Fruit fly (Drosophila melanogaster) whole organism, embryonic: ENCODE data around the gene SelG.

Experiments
- Asciz ChIP-seq: fragments of 200-800 bp; sonication (Bioruptor generic); optimal IDR thresholded peaks from 2 replicates; lab custom pipeline; 2017; ENCODE audit warnings: missing biosample characterization, mild to moderate bottlenecking, missing genetic modification characterization, missing genetic modification reagents
- Awh ChIP-seq: fragments of 200-800 bp; sonication (Bioruptor generic); IDR thresholded peaks from 2 replicates; pipeline ENCODE4, ENCODE4 v1.3.6; 2022; ENCODE audit warnings: missing biosample characterization, missing genetic modification characterization
- BtbVII ChIP-seq: fragments of 200-800 bp; sonication (Bioruptor generic); optimal IDR thresholded peaks from 3 replicates; lab custom pipeline; 2017; ENCODE audit warnings: missing biosample characterization, mild to moderate bottlenecking, missing genetic modification characterization
- CG10209 ChIP-seq: fragments of 200-800 bp; sonication (Bioruptor generic); optimal IDR thresholded peaks from 3 replicates; lab custom pipeline; 2017; ENCODE audit warnings: missing biosample characterization, mild to moderate bottlenecking, missing genetic modification characterization, missing genetic modification reagents
- CG11093 ChIP-seq: fragments of 200-800 bp; sonication (Bioruptor generic); IDR thresholded peaks from 3 replicates; pipeline ENCODE4 v1.3.6; 2022; ENCODE audit warnings: missing biosample characterization, missing genetic modification characterization
- CG12071 ChIP-seq: fragments of 200-800 bp; sonication (Bioruptor generic); optimal IDR thresholded peaks from 3 replicates; lab custom pipeline; 2018; ENCODE audit warnings: missing biosample characterization, mild to moderate bottlenecking, missing genetic modification characterization
- CG12659 ChIP-seq: fragments of 200-800 bp; sonication (Bioruptor generic); optimal IDR thresholded peaks from 3 replicates; lab custom pipeline; 2017; ENCODE audit warnings: mild to moderate bottlenecking, missing biosample characterization, missing genetic modification reagents, missing genetic modification characterization
- CG12942 ChIP-seq: fragments of 200-800 bp; sonication (Bioruptor generic); optimal IDR thresholded peaks from 3 replicates; lab custom pipeline; 2016; ENCODE audit warnings: missing biosample characterization, missing genetic modification characterization
- CG13894 ChIP-seq: fragments of 200-800 bp; sonication (Bioruptor generic); optimal IDR thresholded peaks from 3 replicates; lab custom pipeline; 2018; ENCODE audit warnings: missing biosample characterization, mild to moderate bottlenecking, missing genetic modification characterization, moderate library complexity
- CG1529 ChIP-seq: fragments of 200-800 bp; sonication (Bioruptor generic); optimal IDR thresholded peaks from 3 replicates; lab custom pipeline; 2018; ENCODE audit warnings: missing biosample characterization, missing genetic modification characterization
- CG16815 ChIP-seq: fragments of 200-800 bp; sonication (Bioruptor generic); optimal IDR thresholded peaks from 3 replicates; lab custom pipeline; 2017; ENCODE audit warnings: missing biosample characterization, mild to moderate bottlenecking, missing genetic modification characterization
- CG17802 ChIP-seq: fragments of 200-800 bp; sonication (Bioruptor generic); optimal IDR thresholded peaks from 2 replicates; lab custom pipeline; 2018; ENCODE audit warnings: missing biosample characterization, mild to moderate bottlenecking, missing genetic modification characterization, moderate library complexity
- CG17829 ChIP-seq: fragments of 200-800 bp; optimal IDR thresholded peaks from 2 replicates; lab custom pipeline; 2019; ENCODE audit warnings: missing biosample characterization, mild to moderate bottlenecking, missing genetic modification characterization, moderate library complexity
- CG18011 ChIP-seq: fragments of 200-800 bp; sonication (Bioruptor generic); optimal IDR thresholded peaks from 2 replicates; lab custom pipeline; 2017; ENCODE audit warnings: missing biosample characterization, missing genetic modification characterization, mild to moderate bottlenecking, moderate library complexity, missing genotype
- CG18476 ChIP-seq: fragments of 200-800 bp; sonication (Bioruptor generic); optimal IDR thresholded peaks from 2 replicates; lab custom pipeline; 2016; ENCODE audit warnings: missing biosample characterization, mild to moderate bottlenecking, missing genetic modification characterization
- CG18764 ChIP-seq: fragments of 200-800 bp; sonication (Bioruptor generic); optimal IDR thresholded peaks from 3 replicates; lab custom pipeline; 2016; ENCODE audit warnings: missing biosample characterization, missing genetic modification characterization
- CG2129 ChIP-seq: fragments of 200-800 bp; sonication (Bioruptor generic); IDR thresholded peaks from 2 replicates; pipeline ENCODE4 v1.3.6; 2022; ENCODE audit warnings: missing biosample characterization, missing genetic modification characterization; ENCODE audit not compliant: partially characterized antibody
- CG2199 ChIP-seq: fragments of 200-800 bp; sonication (Bioruptor generic); IDR thresholded peaks from 3 replicates; pipeline ENCODE4 v1.3.6; 2022; ENCODE audit warnings: missing biosample characterization, missing genetic modification characterization
- CG3407 ChIP-seq: fragments of 200-800 bp; sonication (Bioruptor generic); optimal IDR thresholded peaks from 2 replicates; lab custom pipeline; 2018; ENCODE audit warnings: missing biosample characterization, mild to moderate bottlenecking, missing genetic modification characterization
- CG4360 ChIP-seq: fragments of 200-800 bp; sonication (Bioruptor generic); IDR thresholded peaks from 2 replicates; pipeline ENCODE4 v1.3.6; 2022; ENCODE audit warnings: missing biosample characterization, missing genetic modification characterization
- CG4820 ChIP-seq: fragments of 200-800 bp; sonication (Bioruptor generic); optimal IDR thresholded peaks from 3 replicates; lab custom pipeline; 2016; ENCODE audit warnings: missing biosample characterization, missing genetic modification characterization
- CG6254 ChIP-seq: fragments of 200-800 bp; sonication (Bioruptor generic); optimal IDR thresholded peaks from 3 replicates; lab custom pipeline; 2017; ENCODE audit warnings: mild to moderate bottlenecking, missing biosample characterization, missing genetic modification reagents, missing genetic modification characterization
- CG7271 ChIP-seq: fragments of 200-800 bp; sonication (Bioruptor generic); optimal IDR thresholded peaks from 2 replicates; lab custom pipeline; 2018; ENCODE audit warnings: missing biosample characterization, mild to moderate bottlenecking, missing genetic modification characterization, moderate library complexity
- CG8388 ChIP-seq: fragments of 200-800 bp; sonication (Bioruptor generic); optimal IDR thresholded peaks from 2 replicates; lab custom pipeline; 2019; ENCODE audit warnings: missing biosample characterization, mild to moderate bottlenecking, missing genetic modification characterization, moderate library complexity
- CrebB ChIP-seq: fragments of 200-800 bp; sonication (Bioruptor generic); optimal IDR thresholded peaks from 3 replicates; lab custom pipeline; 2018; ENCODE audit warnings: missing biosample characterization, mild to moderate bottlenecking, missing genetic modification characterization
- Doc2 ChIP-seq: fragments of 200-800 bp; sonication (Bioruptor generic); IDR thresholded peaks from 2 replicates; pipeline ENCODE4 v1.3.6; 2022; ENCODE audit warnings: missing biosample characterization, missing genetic modification characterization
- Eip74EF ChIP-seq, 2 experiments: fragments of 200-800 bp in 1 of 2; fragments of >200 bp in 1 of 2; sonication (Bioruptor generic) in 1 of 2; optimal IDR thresholded peaks; 2 replicates each; lab custom pipeline; 2017 to 2019; ENCODE audit warnings: missing biosample characterization in 2 of 2, missing genetic modification characterization in 2 of 2, mild to moderate bottlenecking in 1 of 2, moderate library complexity in 1 of 2
- HLH54F ChIP-seq: fragments of 200-800 bp; sonication (Bioruptor generic); optimal IDR thresholded peaks from 3 replicates; lab custom pipeline; 2016; ENCODE audit warnings: missing biosample characterization, missing genetic modification characterization
- MBD-R2 ChIP-seq: fragments of 200-800 bp; sonication (Bioruptor generic); IDR thresholded peaks from 2 replicates; pipeline ENCODE4 v1.3.6; 2022; ENCODE audit warnings: missing biosample characterization, missing genetic modification characterization
- MESR4 ChIP-seq: fragments of 200-800 bp; sonication (Bioruptor generic); optimal IDR thresholded peaks from 2 replicates; lab custom pipeline; 2018; ENCODE audit warnings: missing biosample characterization, mild to moderate bottlenecking, missing genetic modification characterization, moderate library complexity
- Max ChIP-seq: fragments of 200-800 bp; sonication (Bioruptor generic); optimal IDR thresholded peaks from 2 replicates; lab custom pipeline; 2016; ENCODE audit warnings: missing biosample characterization, mild to moderate bottlenecking, missing genetic modification characterization
- Oli ChIP-seq: fragments of 200-800 bp; sonication (Bioruptor generic); optimal IDR thresholded peaks from 2 replicates; lab custom pipeline; 2018; ENCODE audit warnings: missing biosample characterization, mild to moderate bottlenecking, missing genetic modification characterization, moderate library complexity
- Scr ChIP-seq: fragments of 200-800 bp; sonication (Bioruptor generic); IDR thresholded peaks from 2 replicates; pipeline ENCODE4 v1.3.6; 2022; ENCODE audit warnings: missing biosample characterization, missing genetic modification characterization; ENCODE audit not compliant: partially characterized antibody
- Ssrp ChIP-seq: fragments of 200-800 bp; sonication (Bioruptor generic); optimal IDR thresholded peaks from 2 replicates; lab custom pipeline; 2018; ENCODE audit warnings: missing biosample characterization, mild to moderate bottlenecking, missing genetic modification characterization, moderate library complexity
- ara ChIP-seq: fragments of 200-800 bp; sonication (Bioruptor generic); IDR thresholded peaks from 2 replicates; pipeline ENCODE4 v1.3.6; 2022; ENCODE audit warnings: missing biosample characterization, missing genetic modification characterization
- az2 ChIP-seq: fragments of 200-800 bp; sonication (Bioruptor generic); optimal IDR thresholded peaks from 3 replicates; lab custom pipeline; 2016; ENCODE audit warnings: missing biosample characterization, missing genetic modification characterization
- bbx ChIP-seq: fragments of 200-800 bp; sonication (Bioruptor generic); IDR thresholded peaks from 2 replicates; pipeline ENCODE4 v1.3.6; 2022; ENCODE audit warnings: missing biosample characterization, missing genetic modification characterization; ENCODE audit not compliant: partially characterized antibody
- chinmo ChIP-seq: fragments of 200-800 bp; sonication (Bioruptor generic); IDR thresholded peaks from 4 replicates; pipeline ENCODE4 v1.3.6; 2022; ENCODE audit warnings: missing biosample characterization, missing genetic modification characterization; ENCODE audit not compliant: partially characterized antibody
- ems ChIP-seq: fragments of 200-800 bp; sonication (Bioruptor generic); optimal IDR thresholded peaks from 3 replicates; lab custom pipeline; 2016; ENCODE audit warnings: missing biosample characterization, missing genetic modification characterization
- gce ChIP-seq: fragments of 200-800 bp; sonication (Bioruptor generic); IDR thresholded peaks from 3 replicates; pipeline ENCODE4 v1.3.6; 2022; ENCODE audit warnings: missing biosample characterization, missing genetic modification characterization
- gcm ChIP-seq: fragments of 200-800 bp; sonication (Bioruptor generic); optimal IDR thresholded peaks from 2 replicates; lab custom pipeline; 2019; ENCODE audit warnings: missing biosample characterization, mild to moderate bottlenecking, missing genetic modification characterization, moderate library complexity
- gt ChIP-seq: fragments of 200-800 bp; sonication (Bioruptor generic); IDR thresholded peaks from 2 replicates; pipeline ENCODE4 v1.3.6; 2022; ENCODE audit warnings: missing biosample characterization, missing genetic modification characterization
- hb ChIP-seq: fragments of 200-800 bp; sonication (Bioruptor generic); IDR thresholded peaks from 3 replicates; pipeline ENCODE4 v1.3.6; 2022; ENCODE audit warnings: missing biosample characterization, missing genetic modification characterization; ENCODE audit not compliant: partially characterized antibody
- nerfin-2 ChIP-seq: fragments of 200-800 bp; sonication (Bioruptor generic); IDR thresholded peaks from 2 replicates; pipeline ENCODE4 v1.3.6; 2022; ENCODE audit warnings: missing biosample characterization, missing genetic modification characterization; ENCODE audit not compliant: partially characterized antibody
- psq ChIP-seq: fragments of 200-800 bp; sonication (Bioruptor generic); optimal IDR thresholded peaks from 2 replicates; lab custom pipeline; 2017; ENCODE audit warnings: missing biosample characterization, missing genetic modification characterization
- row ChIP-seq: fragments of 200-800 bp; sonication (Bioruptor generic); IDR thresholded peaks from 3 replicates; pipeline ENCODE4 v1.3.6; 2022; ENCODE audit warnings: missing biosample characterization, missing genetic modification characterization
- slp2 ChIP-seq: fragments of 200-800 bp; sonication (Bioruptor generic); optimal IDR thresholded peaks from 2 replicates; lab custom pipeline; 2016; ENCODE audit warnings: missing biosample characterization, missing genetic modification characterization
- ssp ChIP-seq: fragments of 200-800 bp; sonication (Bioruptor generic); IDR thresholded peaks from 2 replicates; pipeline ENCODE4 v1.3.6; 2022; ENCODE audit warnings: missing biosample characterization, missing genetic modification characterization
- vvl ChIP-seq: fragments of 200-800 bp; sonication (Bioruptor generic); IDR thresholded peaks from 2 replicates; pipeline ENCODE4 v1.3.6; 2022; ENCODE audit warnings: missing biosample characterization, missing genetic modification characterization

The SelG gene

dm6 chrX:11920959-11921358, 33.9 kb downstream of the SelG start (continued):
- peak; percentile 92 for TF ChIP-seq Ssrp
- peak; percentile 93 for TF ChIP-seq Oli
- TF ChIP-seq CG8388: peak; percentile 90
- TF ChIP-seq ems (GFP tag; lab: Kevin White, UChicago): peak; percentile 60
- TF ChIP-seq CG16815: peak; percentile 65
- TF ChIP-seq CG4360 (GFP tag; lab: Robert Waterston, UW): no peak
- peak; percentile 74; the same call in 2 of the 3 replicates for TF ChIP-seq gce (GFP tag; lab: Robert Waterston, UW)
- 0 out of 2 replicates have a peak, but pooled peaks have one; percentile 34 for TF ChIP-seq gt (GFP tag; lab: Robert Waterston, UW)
- peak; percentile 74 for TF ChIP-seq CG6254 (GFP tag; lab: Kevin White, UChicago)
- no peak for TF ChIP-seq chinmo (GFP tag; lab: Robert Waterston, UW)
- peak; percentile 74 for TF ChIP-seq CG18764 (GFP tag; lab: Kevin White, UChicago)
- TF ChIP-seq Scr: no peak
- peak; percentile 69 for TF ChIP-seq slp2
- TF ChIP-seq bbx (GFP tag; lab: Robert Waterston, UW): no peak
- TF ChIP-seq CG12942 (GFP tag; lab: Kevin White, UChicago): peak; percentile 72
- TF ChIP-seq CG2129 (GFP tag; lab: Robert Waterston, UW): no peak
- peak; percentile 64 for TF ChIP-seq CG18011 (GFP tag; lab: Kevin White, UChicago)
- peak in 1 of 2 experiments; percentile 95 for TF ChIP-seq Eip74EF (GFP tag; optimal IDR thresholded peaks at IDR 0.05; lab: Kevin White, UChicago)
- TF ChIP-seq BtbVII (GFP tag; lab: Kevin White, UChicago): peak; percentile 81
- peak; percentile 89 for TF ChIP-seq Asciz (GFP tag; lab: Kevin White, UChicago)
- peak; percentile 55 for TF ChIP-seq HLH54F (GFP tag; lab: Kevin White, UChicago)
- TF ChIP-seq CG7271 (tag; lab: Kevin White, UChicago): peak; percentile 8
- TF ChIP-seq CG11093 (GFP tag; lab: Robert Waterston, UW): peak; percentile 78
- peak; percentile 88 for TF ChIP-seq CG12659
- peak; percentile 83 for TF ChIP-seq Awh (GFP tag; lab: Robert Waterston, UW)
- peak; percentile 86 for TF ChIP-seq az2
- TF ChIP-seq CrebB (tag; lab: Kevin White, UChicago): peak; percentile 86
- peak; percentile 91 for TF ChIP-seq vvl
- TF ChIP-seq Max (GFP tag; lab: Kevin White, UChicago): peak; percentile 72
- TF ChIP-seq ssp (GFP tag; lab: Robert Waterston, UW): peak; percentile 82
- peak; percentile 74; the same call in 1 of the 2 replicates for TF ChIP-seq ara
- peak; percentile 68 for TF ChIP-seq CG18476 (GFP tag; lab: Kevin White, UChicago)
- no peak; the same call in 1 of the 2 replicates for TF ChIP-seq Doc2 (GFP tag; lab: Robert Waterston, UW)
- TF ChIP-seq CG10209 (GFP tag; lab: Kevin White, UChicago): peak; percentile 88
- TF ChIP-seq MESR4 (GFP tag; lab: Kevin White, UChicago): peak; percentile 5
- TF ChIP-seq CG12071 (GFP tag; lab: Kevin White, UChicago): peak; percentile 83
- TF ChIP-seq CG1529 (GFP tag; lab: Kevin White, UChicago): peak; percentile 84
- TF ChIP-seq CG4820: peak; percentile 76
- TF ChIP-seq gcm (GFP tag; lab: Kevin White, UChicago): peak; percentile 86
- TF ChIP-seq CG3407: peak; percentile 79
- no peak for TF ChIP-seq hb (GFP tag; lab: Robert Waterston, UW)
- TF ChIP-seq CG2199 (GFP tag; lab: Robert Waterston, UW): 0 out of 3 replicates have a peak, but pooled peaks have one; percentile 42
- TF ChIP-seq CG17802 (tag; lab: Kevin White, UChicago): peak; percentile 57
- peak; percentile 34 for TF ChIP-seq psq
- peak; percentile 92 for TF ChIP-seq row (GFP tag; lab: Robert Waterston, UW)
- TF ChIP-seq MBD-R2 (GFP tag; lab: Robert Waterston, UW): peak; percentile 28; the same call in 1 of the 2 replicates
- TF ChIP-seq nerfin-2 (GFP tag; lab: Robert Waterston, UW): no peak
- peak; percentile 93 for TF ChIP-seq CG17829 (tag; lab: Kevin White, UChicago)
- peak; percentile 84 for TF ChIP-seq CG13894
